Fruit fly (Drosophila melanogaster) whole organism: Measurements from ENCODE around the gene CG15403.

Experiments used
- CG8478 ChIP-seq: fragments of >200 bp; optimal IDR thresholded peaks from 2 replicates; lab custom pipeline; 2018; ENCODE audit warnings: inconsistent platforms
- Dll ChIP-seq: fragments of >200 bp; optimal IDR thresholded peaks from 2 replicates; lab custom pipeline; 2017
- EcR ChIP-seq, 2 experiments: fragments of >200 bp; optimal IDR thresholded peaks; 2 replicates each; lab custom pipeline; 2017; ENCODE audit warnings: missing biosample characterization in 2 of 2, missing genetic modification characterization in 2 of 2, missing genetic modification reagents in 2 of 2
- pan ChIP-seq: fragments of >200 bp; optimal IDR thresholded peaks from 2 replicates; lab custom pipeline; 2017
- psq ChIP-seq: fragments of >200 bp; optimal IDR thresholded peaks from 2 replicates; lab custom pipeline; 2017
- usp ChIP-seq: fragments of >200 bp; optimal IDR thresholded peaks from 2 replicates; lab custom pipeline; 2017; ENCODE audit warnings: missing biosample characterization, missing genetic modification characterization, mixed read lengths

- TF ChIP-seq CG8478 (lab: Kevin White, UChicago): no peak
- TF ChIP-seq psq (lab: Kevin White, UChicago): no peak
- no peak for TF ChIP-seq Dll
- no peak for TF ChIP-seq pan (lab: Kevin White, UChicago)
- no peak for TF ChIP-seq usp
- TF ChIP-seq EcR (GFP tag; optimal IDR thresholded peaks at IDR 0.05; lab: Kevin White, UChicago): no peak
Observed at dm6 chr2L:3105895-3106294, 22.5 kb upstream of the CG15403 start.
